Worm (Caenorhabditis elegans): ENCODE measurements around the gene pro-1.

- TF ChIP-seq ama-1 (optimal IDR thresholded peaks at IDR 0.05) (no peak), ets-7 (tag; optimal IDR thresholded peaks at IDR 0.05) (no peak), pes-1 (GFP tag; IDR thresholded peaks at IDR 0.05) (no peak), scrt-1 (GFP tag; IDR thresholded peaks at IDR 0.05) (no peak), flt-1 (GFP tag; IDR thresholded peaks at IDR 0.05) (no peak), hmg-4 (GFP tag; optimal IDR thresholded peaks at IDR 0.05) (no peak), tra-4 (tag; optimal IDR thresholded peaks at IDR 0.05) (no peak)
These were observed 10.4 kb upstream of the pro-1 start for ce11 chrII:10551985-10552736.
